Worm (Caenorhabditis elegans) whole organism, early embryonic: ENCODE data around the gene set-25.

ENCODE experiments used
- B0310.2 ChIP-seq: sonication (generic microtip); optimal IDR thresholded peaks from 2 replicates; lab custom pipeline; 2016; ENCODE audit warnings: mild to moderate bottlenecking, missing genetic modification characterization, missing compliant biosample characterization
- F13C5.2 ChIP-seq: sonication (generic microtip); optimal IDR thresholded peaks from 2 replicates; lab custom pipeline; 2017; ENCODE audit warnings: mild to moderate bottlenecking, missing genetic modification characterization, inconsistent platforms, missing compliant biosample characterization
- aly-1 ChIP-seq: sonication (generic microtip); optimal IDR thresholded peaks from 2 replicates; lab custom pipeline; 2016; ENCODE audit warnings: missing genetic modification characterization, missing compliant biosample characterization
- ama-1 ChIP-seq: fragments of 150-350 bp; optimal IDR thresholded peaks from 2 replicates; lab custom pipeline; 2014
- ceh-13 ChIP-seq: fragments of 200-800 bp; sonication (Bioruptor generic); optimal IDR thresholded peaks from 2 replicates; lab custom pipeline; 2018; ENCODE audit warnings: mild to moderate bottlenecking, missing genetic modification characterization, missing compliant biosample characterization
- ceh-36 ChIP-seq: sonication (generic microtip); optimal IDR thresholded peaks from 2 replicates; lab custom pipeline; 2016; ENCODE audit warnings: missing genetic modification characterization, inconsistent platforms, missing compliant biosample characterization
- ets-7 ChIP-seq: sonication (generic microtip); optimal IDR thresholded peaks from 2 replicates; lab custom pipeline; 2016; ENCODE audit warnings: missing genotype, missing genetic modification characterization, missing compliant biosample characterization
- flt-1 ChIP-seq: fragments of 200-800 bp; sonication (Bioruptor generic); IDR thresholded peaks from 2 replicates; pipeline ENCODE4 v1.3.6; 2022; ENCODE audit warnings: missing genetic modification characterization, missing compliant biosample characterization
- hmbx-1 ChIP-seq: sonication (generic microtip); optimal IDR thresholded peaks from 2 replicates; lab custom pipeline; 2016; ENCODE audit warnings: mild to moderate bottlenecking, missing genetic modification characterization, missing compliant biosample characterization
- hmg-4 ChIP-seq: fragments of 200-800 bp; sonication (Bioruptor generic); optimal IDR thresholded peaks from 2 replicates; lab custom pipeline; 2018; ENCODE audit warnings: mild to moderate bottlenecking, missing genetic modification characterization, missing compliant biosample characterization
- hnd-1 ChIP-seq: sonication (generic microtip); optimal IDR thresholded peaks from 2 replicates; lab custom pipeline; 2016; ENCODE audit warnings: missing genetic modification characterization, missing compliant biosample characterization
- pes-1 ChIP-seq: fragments of 200-800 bp; sonication (Bioruptor generic); IDR thresholded peaks from 2 replicates; pipeline ENCODE4 v1.3.6; 2022; ENCODE audit warnings: missing genetic modification reagents, missing genetic modification characterization, missing compliant biosample characterization
- scrt-1 ChIP-seq: fragments of 200-800 bp; sonication (Bioruptor generic); IDR thresholded peaks from 2 replicates; pipeline ENCODE4 v1.3.6; 2022; ENCODE audit warnings: missing genetic modification characterization, missing compliant biosample characterization
- sea-1 ChIP-seq: fragments of 200-800 bp; sonication (Bioruptor generic); conservative IDR thresholded peaks from 2 replicates; pipeline ENCODE4 v1.3.6; 2022; ENCODE audit warnings: missing genetic modification characterization, missing compliant biosample characterization
- tbx-11 ChIP-seq: fragments of 200-800 bp; sonication (Bioruptor generic); IDR thresholded peaks from 2 replicates; pipeline ENCODE4 v1.3.6; 2022; ENCODE audit warnings: missing genetic modification characterization, missing compliant biosample characterization
- tbx-37 ChIP-seq: fragments of 200-800 bp; sonication (Bioruptor generic); conservative IDR thresholded peaks from 2 replicates; pipeline ENCODE4 v1.3.6; 2022; ENCODE audit warnings: missing genetic modification reagents, missing genetic modification characterization, missing compliant biosample characterization
- tra-4 ChIP-seq: sonication (generic microtip); optimal IDR thresholded peaks from 2 replicates; lab custom pipeline; 2017; ENCODE audit warnings: missing genetic modification characterization, missing compliant biosample characterization

set-25 gene

ce11 chrIII:13328911-13329310, 36.0 kb upstream of the set-25 start:
- no peak for TF ChIP-seq flt-1 (GFP tag; lab: Robert Waterston, UW)

DNA sequence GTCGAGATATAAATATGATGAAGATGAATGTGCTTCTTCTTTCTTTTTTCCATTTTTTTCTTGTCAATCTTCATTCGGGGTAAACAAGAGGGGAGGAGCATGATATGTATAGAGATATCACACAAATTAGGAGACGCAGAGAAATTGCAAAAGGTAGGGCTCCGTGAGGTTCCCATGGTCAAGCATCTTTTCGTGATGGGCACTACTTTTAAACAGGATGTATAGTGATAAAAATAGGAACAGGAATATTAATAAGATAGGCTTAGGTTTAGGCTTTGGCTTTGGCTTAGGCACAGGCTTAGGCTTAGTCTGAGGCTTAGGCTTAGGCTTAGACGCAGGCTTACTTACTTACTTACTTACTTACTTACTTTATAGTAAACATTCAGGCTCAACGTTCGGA, 31.8 kb upstream of the set-25 start, which contains the start of gene F53A2.1:
F53A2.1 (minus strand) TSS at position 101 of the 400 bp plus-strand sequence.
- no peak for TF ChIP-seq flt-1 (GFP tag; lab: Robert Waterston, UW)
- TF ChIP-seq ama-1 (lab: Kevin White, UChicago): no peak
- TF ChIP-seq scrt-1 (GFP tag; lab: Robert Waterston, UW): no peak
- TF ChIP-seq ceh-36: no peak
- no peak for TF ChIP-seq ceh-13 (GFP tag; lab: Kevin White, UChicago)
- TF ChIP-seq tra-4: no peak
- no peak for TF ChIP-seq B0310.2 (tag; lab: Kevin White, UChicago)
- no peak for TF ChIP-seq aly-1 (tag; lab: Kevin White, UChicago)
- no peak for TF ChIP-seq tbx-11 (GFP tag; lab: Robert Waterston, UW)
- no peak for TF ChIP-seq hmbx-1 (tag; lab: Kevin White, UChicago)
- TF ChIP-seq pes-1 (GFP tag; lab: Robert Waterston, UW): no peak

DNA sequence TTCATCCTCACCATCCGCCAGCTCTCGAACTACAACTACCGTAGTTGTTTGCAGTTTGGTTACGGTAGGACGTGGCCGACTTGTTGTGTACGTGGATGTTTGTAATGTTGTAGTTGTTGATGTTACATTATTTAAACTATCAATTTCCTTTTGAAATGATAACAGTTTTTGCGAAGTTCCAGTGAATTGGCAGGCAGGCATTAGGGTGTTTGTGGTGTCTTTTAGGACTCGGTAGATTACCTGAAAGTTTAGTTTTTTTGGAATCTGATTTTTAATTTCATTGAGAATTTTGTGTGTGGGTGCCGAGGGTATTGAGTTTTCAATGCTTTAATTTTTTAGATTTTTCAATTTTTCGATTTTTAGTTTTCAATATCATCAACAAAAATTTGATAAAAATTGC, 29.7 kb upstream of the set-25 start, which contains the start of gene F53A2.11:
F53A2.11 (minus strand) TSS at position 101 of the 400 bp plus-strand sequence.
- no peak for TF ChIP-seq flt-1 (GFP tag; lab: Robert Waterston, UW)
- no peak for TF ChIP-seq tra-4
- no peak for TF ChIP-seq tbx-37 (GFP tag; lab: Robert Waterston, UW)
- TF ChIP-seq ama-1 (lab: Kevin White, UChicago): no peak
- TF ChIP-seq pes-1 (GFP tag; lab: Robert Waterston, UW): no peak
- TF ChIP-seq hmbx-1 (tag; lab: Kevin White, UChicago): no peak
- no peak for TF ChIP-seq tbx-11 (GFP tag; lab: Robert Waterston, UW)
- TF ChIP-seq ets-7 (tag; lab: Kevin White, UChicago): no peak

ce11 chrIII:13317383-13317911, 24.6 kb upstream of the set-25 start:
- no peak for TF ChIP-seq sea-1 (GFP tag; lab: Robert Waterston, UW)
- TF ChIP-seq ets-7 (tag; lab: Kevin White, UChicago): no peak

DNA sequence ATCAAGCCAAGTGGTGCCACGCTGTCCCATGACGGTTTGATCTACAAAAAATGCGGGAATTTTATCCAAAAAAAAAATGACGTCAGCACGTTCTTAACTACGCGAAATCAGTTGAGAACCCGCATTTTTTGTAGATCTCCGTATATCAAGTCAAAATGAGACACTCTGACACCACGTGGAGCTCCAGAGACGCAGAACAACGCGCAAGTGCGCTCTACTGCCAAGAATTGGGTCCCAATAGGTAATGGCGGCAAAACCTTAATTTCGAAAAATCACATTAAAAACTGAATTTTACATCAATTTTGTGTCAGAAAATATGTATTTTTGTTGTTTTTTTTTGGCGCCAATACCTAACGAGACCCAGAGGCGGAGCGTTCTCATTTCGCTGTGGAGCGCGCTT, 24.0 kb upstream of the set-25 start:
- TF ChIP-seq tbx-37 (GFP tag; lab: Robert Waterston, UW) (no peak), ets-7 (tag; lab: Kevin White, UChicago) (no peak), B0310.2 (tag; lab: Kevin White, UChicago) (no peak), tra-4 (no peak), hmbx-1 (tag; lab: Kevin White, UChicago) (no peak), F13C5.2 (no peak), pes-1 (GFP tag; lab: Robert Waterston, UW) (no peak), ama-1 (lab: Kevin White, UChicago) (no peak), hnd-1 (tag; lab: Kevin White, UChicago) (no peak), sea-1 (GFP tag; lab: Robert Waterston, UW) (no peak), aly-1 (tag; lab: Kevin White, UChicago) (no peak), flt-1 (GFP tag; lab: Robert Waterston, UW) (no peak), ceh-36 (no peak), tbx-11 (GFP tag; lab: Robert Waterston, UW) (no peak), scrt-1 (GFP tag; lab: Robert Waterston, UW) (no peak), ceh-13 (GFP tag; lab: Kevin White, UChicago) (no peak), hmg-4 (GFP tag; lab: Kevin White, UChicago) (no peak)

ce11 chrIII:13315071-13315470, 22.2 kb upstream of the set-25 start, which contains the start of gene dph-7:
dph-7 (plus strand) TSS chrIII:13315123.
- TF ChIP-seq B0310.2 (tag; lab: Kevin White, UChicago) (no peak), scrt-1 (GFP tag; lab: Robert Waterston, UW) (no peak), F13C5.2 (no peak), hnd-1 (tag; lab: Kevin White, UChicago) (no peak), tbx-11 (GFP tag; lab: Robert Waterston, UW) (no peak), ceh-36 (no peak), sea-1 (GFP tag; lab: Robert Waterston, UW) (no peak), tbx-37 (GFP tag; lab: Robert Waterston, UW) (no peak), hmg-4 (GFP tag; lab: Kevin White, UChicago) (no peak), hmbx-1 (tag; lab: Kevin White, UChicago) (no peak), tra-4 (no peak), aly-1 (tag; lab: Kevin White, UChicago) (no peak), ets-7 (tag; lab: Kevin White, UChicago) (no peak), ama-1 (lab: Kevin White, UChicago) (no peak), flt-1 (GFP tag; lab: Robert Waterston, UW) (no peak), pes-1 (GFP tag; lab: Robert Waterston, UW) (no peak)

DNA sequence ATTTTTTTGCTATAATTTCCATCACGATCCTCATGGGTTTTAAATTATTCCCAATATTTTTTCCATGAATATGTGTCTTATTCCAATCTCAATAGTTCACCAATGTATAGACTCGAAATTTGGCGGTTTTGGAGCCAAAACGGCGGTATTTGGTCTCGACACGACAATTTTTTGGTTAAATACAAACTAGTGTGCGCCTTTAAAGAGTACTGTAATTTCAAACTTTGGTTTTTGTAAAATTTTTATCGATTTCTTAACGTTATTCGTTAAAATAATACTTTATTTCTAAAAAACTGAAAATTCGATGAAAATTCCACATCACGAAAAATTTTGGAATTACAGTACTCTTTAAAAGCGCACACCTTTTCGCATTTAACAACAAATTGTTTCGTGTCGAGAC, 21.7 kb upstream of the set-25 start:
- TF ChIP-seq ceh-36 (no peak), hmg-4 (GFP tag; lab: Kevin White, UChicago) (no peak), ama-1 (lab: Kevin White, UChicago) (no peak), tra-4 (no peak), ets-7 (tag; lab: Kevin White, UChicago) (no peak)

DNA sequence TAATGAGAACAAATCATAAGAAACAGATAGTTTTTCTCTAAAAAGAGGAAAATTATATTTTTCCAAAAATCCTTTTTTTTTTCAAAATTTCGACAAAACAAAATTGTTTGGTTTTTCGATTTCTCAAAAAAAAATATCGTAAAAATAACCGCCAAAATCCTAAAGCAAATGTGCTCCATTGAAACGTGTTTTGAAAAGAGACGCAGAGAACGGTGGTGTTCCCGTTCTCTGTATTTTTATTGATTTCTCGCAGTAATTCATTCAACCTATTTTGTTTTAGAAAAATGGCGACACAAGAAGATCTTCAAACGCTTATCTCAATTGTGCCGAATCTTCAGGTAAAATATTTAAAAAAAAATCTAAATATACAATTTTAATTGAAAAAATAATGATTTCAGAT, 20.9 kb upstream of the set-25 start, which contains the start of gene Y43F4B.10:
Y43F4B.10 (plus strand) TSS at position 281 of the 400 bp plus-strand sequence.
- TF ChIP-seq aly-1 (tag; lab: Kevin White, UChicago): no peak
- no peak for TF ChIP-seq tbx-11 (GFP tag; lab: Robert Waterston, UW)
- TF ChIP-seq hmbx-1 (tag; lab: Kevin White, UChicago): no peak
- TF ChIP-seq tbx-37 (GFP tag; lab: Robert Waterston, UW): no peak
- TF ChIP-seq ceh-13 (GFP tag; lab: Kevin White, UChicago): no peak
- no peak for TF ChIP-seq ets-7 (tag; lab: Kevin White, UChicago)
- TF ChIP-seq F13C5.2: no peak
- no peak for TF ChIP-seq tra-4
- no peak for TF ChIP-seq ceh-36
- TF ChIP-seq B0310.2 (tag; lab: Kevin White, UChicago): no peak
